Worm (Caenorhabditis elegans) whole organism, L2 larva: Measurements from ENCODE around the gene K06A9.1.

ENCODE experiments used
- C34F6.9 ChIP-seq: fragments of 150-350 bp; optimal IDR thresholded peaks from 2 replicates; lab custom pipeline; 2014; ENCODE audit warnings: missing biosample characterization, missing genetic modification characterization
- F13H6.1 ChIP-seq: sonication (generic microtip); optimal IDR thresholded peaks from 2 replicates; lab custom pipeline; 2016; ENCODE audit warnings: missing genetic modification characterization, missing compliant biosample characterization
- R02D3.7 ChIP-seq: fragments of 150-350 bp; optimal IDR thresholded peaks from 2 replicates; lab custom pipeline; 2014; ENCODE audit warnings: missing biosample characterization, missing genetic modification characterization
- Y55F3AM.14 ChIP-seq: fragments of 200-800 bp; sonication (Bioruptor generic); optimal IDR thresholded peaks from 2 replicates; lab custom pipeline; 2018; ENCODE audit warnings: mild to moderate bottlenecking, missing genetic modification characterization, missing compliant biosample characterization
- aly-2 ChIP-seq: fragments of 150-350 bp; optimal IDR thresholded peaks from 2 replicates; lab custom pipeline; 2014; ENCODE audit warnings: missing biosample characterization, missing genetic modification characterization
- ceh-16 ChIP-seq: fragments of 150-350 bp; optimal IDR thresholded peaks from 2 replicates; lab custom pipeline; 2014; ENCODE audit warnings: missing biosample characterization, missing genetic modification characterization
- ceh-82 ChIP-seq: fragments of 150-350 bp; optimal IDR thresholded peaks from 2 replicates; lab custom pipeline; 2014; ENCODE audit warnings: missing biosample characterization, missing genetic modification characterization
- crh-2 ChIP-seq: sonication (generic microtip); optimal IDR thresholded peaks from 2 replicates; lab custom pipeline; 2017; ENCODE audit warnings: missing biosample characterization, missing genetic modification characterization
- dmd-4 ChIP-seq: sonication (generic microtip); optimal IDR thresholded peaks from 2 replicates; lab custom pipeline; 2017; ENCODE audit warnings: missing biosample characterization, missing genetic modification characterization
- elt-1 ChIP-seq: fragments of 150-350 bp; optimal IDR thresholded peaks from 2 replicates; lab custom pipeline; 2014; ENCODE audit warnings: missing biosample characterization, missing genetic modification characterization
- fos-1 ChIP-seq: fragments of 150-350 bp; optimal IDR thresholded peaks from 2 replicates; lab custom pipeline; 2014; ENCODE audit warnings: missing biosample characterization, missing genetic modification characterization
- lin-11 ChIP-seq: fragments of 150-350 bp; sonication (generic microtip); optimal IDR thresholded peaks from 2 replicates; lab custom pipeline; 2014; ENCODE audit warnings: missing biosample characterization, missing genetic modification characterization, inconsistent platforms, mixed read lengths
- lin-13 ChIP-seq: fragments of 150-350 bp; optimal IDR thresholded peaks from 2 replicates; lab custom pipeline; 2014; ENCODE audit warnings: missing biosample characterization, missing genetic modification reagents, missing genetic modification characterization
- lin-39 ChIP-seq: fragments of 150-350 bp; optimal IDR thresholded peaks from 2 replicates; lab custom pipeline; 2014; ENCODE audit warnings: missing biosample characterization, missing genetic modification reagents, missing genetic modification characterization
- lsy-2 ChIP-seq, 2 experiments: fragments of 150-350 bp in 1 of 2; sonication (generic microtip) in 1 of 2; optimal IDR thresholded peaks; 2 replicates each; lab custom pipeline; 2014 to 2017; ENCODE audit warnings: missing biosample characterization in 2 of 2, missing genetic modification characterization in 2 of 2
- nhr-11 ChIP-seq: fragments of 150-350 bp; optimal IDR thresholded peaks from 2 replicates; lab custom pipeline; 2014; ENCODE audit warnings: missing biosample characterization, missing genetic modification characterization
- nhr-12 ChIP-seq: fragments of 150-350 bp; optimal IDR thresholded peaks from 2 replicates; lab custom pipeline; 2014; ENCODE audit warnings: missing biosample characterization, missing genetic modification characterization
- nhr-129 ChIP-seq: fragments of 150-350 bp; optimal IDR thresholded peaks from 2 replicates; lab custom pipeline; 2014; ENCODE audit warnings: missing biosample characterization, missing genetic modification characterization
- nhr-23 ChIP-seq: fragments of 150-350 bp; optimal IDR thresholded peaks from 2 replicates; lab custom pipeline; 2014; ENCODE audit warnings: missing biosample characterization, missing genetic modification reagents, missing genetic modification characterization
- nhr-237 ChIP-seq: fragments of 150-350 bp; optimal IDR thresholded peaks from 2 replicates; lab custom pipeline; 2014; ENCODE audit warnings: missing biosample characterization, missing genetic modification characterization
- nhr-6 ChIP-seq: fragments of 150-350 bp; optimal IDR thresholded peaks from 2 replicates; lab custom pipeline; 2014; ENCODE audit warnings: missing biosample characterization, missing genetic modification characterization
- peb-1 ChIP-seq: fragments of 150-350 bp; optimal IDR thresholded peaks from 2 replicates; lab custom pipeline; 2014; ENCODE audit warnings: missing biosample characterization, missing genetic modification characterization
- sem-4 ChIP-seq: fragments of 150-350 bp; optimal IDR thresholded peaks from 2 replicates; lab custom pipeline; 2014; ENCODE audit warnings: missing biosample characterization, missing genetic modification reagents, missing genetic modification characterization
- skn-1 ChIP-seq: sonication (generic microtip); optimal IDR thresholded peaks from 2 replicates; lab custom pipeline; 2017; ENCODE audit warnings: missing biosample characterization, missing genetic modification characterization
- sma-3 ChIP-seq: sonication (generic microtip); optimal IDR thresholded peaks from 2 replicates; lab custom pipeline; 2016; ENCODE audit warnings: missing genetic modification reagents, missing genetic modification characterization, missing compliant biosample characterization
- sma-9 ChIP-seq, 2 experiments: fragments of 150-350 bp in 1 of 2; sonication (generic microtip) in 1 of 2; optimal IDR thresholded peaks; 2 replicates each; lab custom pipeline; 2014 to 2016; ENCODE audit warnings: missing genetic modification characterization in 2 of 2, mild to moderate bottlenecking in 1 of 2, missing biosample characterization in 1 of 2, missing compliant biosample characterization in 1 of 2, missing genetic modification reagents in 1 of 2, moderate library complexity in 1 of 2
- snpc-4 ChIP-seq: fragments of 150-350 bp; optimal IDR thresholded peaks from 2 replicates; lab custom pipeline; 2014; ENCODE audit warnings: missing biosample characterization, missing genetic modification characterization
- unc-39 ChIP-seq: fragments of 150-350 bp; optimal IDR thresholded peaks from 2 replicates; lab custom pipeline; 2014; ENCODE audit warnings: missing biosample characterization, missing genetic modification characterization
- unc-55 ChIP-seq: fragments of 150-350 bp; sonication (generic microtip); optimal IDR thresholded peaks from 3 replicates; lab custom pipeline; 2014; ENCODE audit warnings: missing biosample characterization, missing genetic modification reagents, missing genetic modification characterization
- unc-62 ChIP-seq: fragments of 150-350 bp; optimal IDR thresholded peaks from 2 replicates; lab custom pipeline; 2014; ENCODE audit warnings: missing biosample characterization, missing genetic modification reagents, missing genetic modification characterization
- zag-1 ChIP-seq: fragments of 150-350 bp; optimal IDR thresholded peaks from 2 replicates; lab custom pipeline; 2014; ENCODE audit warnings: missing biosample characterization, missing genetic modification characterization
- ztf-1 ChIP-seq: fragments of 200-800 bp; sonication (Bioruptor generic); conservative IDR thresholded peaks from 2 replicates; pipeline ENCODE4 v1.3.6; 2022; ENCODE audit warnings: missing genetic modification characterization, missing compliant biosample characterization
- ztf-11 ChIP-seq: sonication (generic microtip); optimal IDR thresholded peaks from 2 replicates; lab custom pipeline; 2017; ENCODE audit warnings: missing biosample characterization, missing genetic modification characterization
- ztf-4 ChIP-seq: fragments of 150-350 bp; optimal IDR thresholded peaks from 2 replicates; lab custom pipeline; 2014; ENCODE audit warnings: missing biosample characterization, missing genetic modification characterization

Gene K06A9.1

ce11 chrX:1587082-1587481, 39.8 kb downstream of the K06A9.1 start:
- TF ChIP-seq fos-1 (tag; lab: Kevin White, UChicago), result no peak
- TF ChIP-seq lin-11 (tag; lab: Kevin White, UChicago), result no peak
- no peak for TF ChIP-seq nhr-6 (tag; lab: Kevin White, UChicago)
- TF ChIP-seq ceh-82 (tag; lab: Kevin White, UChicago), result no peak
- no peak for TF ChIP-seq unc-62
- no peak for TF ChIP-seq C34F6.9 (tag; lab: Kevin White, UChicago)
- no peak for TF ChIP-seq ztf-4 (tag; lab: Kevin White, UChicago)
- no peak for TF ChIP-seq lin-39
- no peak for TF ChIP-seq sma-3 (GFP tag; lab: Kevin White, UChicago)
- no peak for TF ChIP-seq lsy-2 (tag; optimal IDR thresholded peaks at IDR 0.05; lab: Kevin White, UChicago)
- TF ChIP-seq crh-2 (tag; lab: Kevin White, UChicago), result no peak
- no peak for TF ChIP-seq zag-1 (tag; lab: Kevin White, UChicago)
- no peak for TF ChIP-seq skn-1 (tag; lab: Kevin White, UChicago)
- no peak for TF ChIP-seq peb-1 (tag; lab: Kevin White, UChicago)
- TF ChIP-seq unc-39 (tag; lab: Kevin White, UChicago), result no peak
- no peak for TF ChIP-seq R02D3.7 (tag; lab: Kevin White, UChicago)
- no peak for TF ChIP-seq lin-13

ce11 chrX:1589114-1589902, 42.0 kb downstream of the K06A9.1 start:
- TF ChIP-seq nhr-23 (no peak), nhr-11 (tag; lab: Kevin White, UChicago) (no peak), ceh-82 (tag; lab: Kevin White, UChicago) (no peak), snpc-4 (tag; lab: Kevin White, UChicago) (no peak), lsy-2 (tag; optimal IDR thresholded peaks at IDR 0.05; lab: Kevin White, UChicago) (no peak), dmd-4 (tag; lab: Kevin White, UChicago) (no peak), sma-9 (GFP tag; optimal IDR thresholded peaks at IDR 0.05; lab: Kevin White, UChicago) (no peak), sma-9 (tag; optimal IDR thresholded peaks at IDR 0.05; lab: Kevin White, UChicago) (no peak), ceh-16 (no peak), aly-2 (no peak)
- TF ChIP-seq, all 48 proteins: peak for 0

DNA sequence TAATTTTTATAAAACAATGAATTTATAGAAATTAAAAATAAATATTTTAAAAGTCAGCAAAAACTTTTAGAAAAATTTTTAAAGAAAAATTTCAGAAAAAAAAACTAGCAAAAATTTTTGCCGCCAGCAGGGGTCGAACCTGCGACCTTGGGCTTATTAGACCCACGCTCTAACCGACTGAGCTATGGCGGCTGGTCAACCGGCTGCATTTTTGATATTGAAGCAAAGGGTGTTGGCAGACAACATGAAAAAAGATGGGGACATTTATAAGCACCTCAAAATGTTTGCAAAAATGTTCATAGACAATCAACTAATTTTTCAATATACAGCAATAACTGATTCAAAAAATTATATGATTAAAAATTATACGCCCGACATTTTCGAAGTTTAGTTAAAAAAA, 42.7 kb downstream of the K06A9.1 start:
- TF ChIP-seq elt-1 (tag; lab: Kevin White, UChicago), result no peak
- TF ChIP-seq ztf-1 (GFP tag; lab: Robert Waterston, UW), result no peak
- TF ChIP-seq F13H6.1 (tag; lab: Kevin White, UChicago), result no peak
- TF ChIP-seq lin-11 (tag; lab: Kevin White, UChicago), result no peak
- TF ChIP-seq skn-1 (tag; lab: Kevin White, UChicago), result no peak
- TF ChIP-seq, all 48 proteins: peak for 0

DNA sequence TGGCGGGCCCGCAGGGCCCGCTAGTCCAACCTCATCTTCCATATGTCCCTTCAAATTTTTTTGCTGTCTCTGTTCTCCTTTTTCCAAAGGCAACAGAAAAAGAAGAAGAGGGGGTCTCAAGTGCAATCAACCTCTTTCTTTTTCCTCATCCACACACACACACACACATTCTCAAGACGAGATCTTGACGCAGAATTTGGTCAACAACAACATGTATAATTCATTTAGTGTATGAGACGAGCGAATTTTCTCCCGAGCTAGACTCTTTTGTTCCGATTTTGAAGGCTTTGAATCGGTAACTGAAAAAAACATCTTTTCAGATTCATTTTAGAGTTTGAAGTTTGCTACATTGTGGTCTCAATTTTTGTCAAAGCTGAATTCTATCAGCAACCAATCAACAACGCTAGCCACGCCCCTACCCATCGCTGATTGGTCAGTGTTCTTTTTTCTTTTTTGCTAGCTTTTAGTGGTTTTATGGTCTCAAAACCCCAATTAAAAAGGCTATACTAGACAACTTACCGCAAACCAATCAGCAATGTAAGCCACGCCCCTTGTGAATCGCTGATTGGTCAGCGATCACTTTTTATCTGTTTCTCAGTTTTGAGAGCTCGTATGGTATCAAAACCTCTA, 50.9 kb downstream of the K06A9.1 start:
- TF ChIP-seq nhr-12 (tag; lab: Kevin White, UChicago) (no peak), C34F6.9 (tag; lab: Kevin White, UChicago) (no peak), nhr-11 (tag; lab: Kevin White, UChicago) (no peak), ztf-11 (no peak), sem-4 (tag; lab: Kevin White, UChicago) (no peak), nhr-129 (tag; lab: Kevin White, UChicago) (no peak), nhr-237 (tag; lab: Kevin White, UChicago) (no peak), unc-55 (no peak), crh-2 (tag; lab: Kevin White, UChicago) (no peak), Y55F3AM.14 (no peak), lin-11 (tag; lab: Kevin White, UChicago) (no peak), fos-1 (tag; lab: Kevin White, UChicago) (no peak), R02D3.7 (tag; lab: Kevin White, UChicago) (no peak)
